Worm (Caenorhabditis elegans) whole organism, L1 larva: ENCODE measurements around the gene F54E7.6.

Experiments
- C04F5.9 ChIP-seq: sonication (generic microtip); optimal IDR thresholded peaks from 2 replicates; lab custom pipeline; 2016; ENCODE audit warnings: missing genetic modification characterization, missing compliant biosample characterization
- C34B4.2 ChIP-seq: sonication (generic microtip); optimal IDR thresholded peaks from 2 replicates; lab custom pipeline; 2017; ENCODE audit warnings: mild to moderate bottlenecking, missing genetic modification characterization, missing compliant biosample characterization
- F16B12.6 ChIP-seq: fragments of 150-350 bp; optimal IDR thresholded peaks from 2 replicates; lab custom pipeline; 2014; ENCODE audit warnings: missing biosample characterization, missing genetic modification characterization
- Y116A8C.19 ChIP-seq: sonication (generic microtip); optimal IDR thresholded peaks from 2 replicates; lab custom pipeline; 2016; ENCODE audit warnings: missing compliant biosample characterization, missing genetic modification characterization, borderline replicate concordance
- alr-1 ChIP-seq: fragments of 200-800 bp; sonication (Bioruptor generic); optimal IDR thresholded peaks from 2 replicates; lab custom pipeline; 2018; ENCODE audit warnings: borderline replicate concordance, mild to moderate bottlenecking, missing genetic modification characterization, missing compliant biosample characterization
- aly-2 ChIP-seq: fragments of 150-350 bp; optimal IDR thresholded peaks from 2 replicates; lab custom pipeline; 2014; ENCODE audit warnings: missing biosample characterization, missing genetic modification characterization
- ama-1 ChIP-seq: fragments of 150-350 bp; optimal IDR thresholded peaks from 2 replicates; lab custom pipeline; 2014
- blmp-1 ChIP-seq: fragments of 150-350 bp; optimal IDR thresholded peaks from 2 replicates; lab custom pipeline; 2014; ENCODE audit warnings: missing biosample characterization, missing genetic modification characterization
- ceh-8 ChIP-seq: fragments of 200-800 bp; sonication (Bioruptor generic); optimal IDR thresholded peaks from 2 replicates; lab custom pipeline; 2018; ENCODE audit warnings: mild to moderate bottlenecking, missing genetic modification characterization, moderate library complexity, missing compliant biosample characterization
- ceh-82 ChIP-seq, 3 experiments: fragments of 150-350 bp in 1 of 3; sonication (generic microtip) in 2 of 3; optimal IDR thresholded peaks; 2 replicates each; lab custom pipeline; 2014 to 2017; ENCODE audit warnings: missing biosample characterization in 3 of 3, missing genetic modification characterization in 3 of 3
- ceh-88 ChIP-seq: fragments of 200-800 bp; sonication (Bioruptor generic); IDR thresholded peaks from 2 replicates; pipeline ENCODE4 v1.3.6; 2022; ENCODE audit warnings: missing genetic modification characterization, missing compliant biosample characterization
- dpl-1 ChIP-seq, 3 experiments: fragments of 150-350 bp in 2 of 3; sonication (generic microtip) in 1 of 3; optimal IDR thresholded peaks; 2 replicates each; lab custom pipeline; 2014 to 2017; ENCODE audit warnings: missing biosample characterization in 3 of 3, missing genetic modification characterization in 3 of 3, missing genetic modification reagents in 3 of 3
- dsc-1 ChIP-seq: sonication (generic microtip); optimal IDR thresholded peaks from 2 replicates; lab custom pipeline; 2016; ENCODE audit warnings: mild to moderate bottlenecking, missing genetic modification characterization, missing compliant biosample characterization
- efl-3 ChIP-seq: fragments of 200-800 bp; sonication (Bioruptor generic); optimal IDR thresholded peaks from 2 replicates; lab custom pipeline; 2018; ENCODE audit warnings: mild to moderate bottlenecking, missing genetic modification characterization, missing compliant biosample characterization
- elt-2 ChIP-seq: sonication (generic microtip); optimal IDR thresholded peaks from 2 replicates; lab custom pipeline; 2016; ENCODE audit warnings: missing genetic modification characterization, mild to moderate bottlenecking, inconsistent platforms, missing compliant biosample characterization, missing genetic modification reagents
- elt-3 ChIP-seq, 6 experiments: fragments of 150-350 bp in 1 of 6; sonication (generic microtip); optimal IDR thresholded peaks; 2 replicates each; lab custom pipeline; 2017 to 2018; ENCODE audit warnings: missing biosample characterization in 6 of 6, missing genetic modification characterization in 6 of 6, inconsistent platforms in 1 of 6
- ets-5 ChIP-seq: fragments of 200-800 bp; sonication (Bioruptor generic); IDR thresholded peaks from 2 replicates; pipeline ENCODE4 v1.3.6; 2022; ENCODE audit warnings: missing genetic modification characterization, missing compliant biosample characterization
- fkh-4 ChIP-seq: sonication (generic microtip); optimal IDR thresholded peaks from 2 replicates; lab custom pipeline; 2016; ENCODE audit warnings: missing compliant biosample characterization, missing genetic modification characterization, borderline replicate concordance
- fkh-8 ChIP-seq: sonication (generic microtip); optimal IDR thresholded peaks from 2 replicates; lab custom pipeline; 2016; ENCODE audit warnings: mild to moderate bottlenecking, missing genetic modification characterization, missing compliant biosample characterization
- hlh-17 ChIP-seq: fragments of 200-800 bp; sonication (Bioruptor generic); optimal IDR thresholded peaks from 2 replicates; lab custom pipeline; 2018; ENCODE audit warnings: missing genetic modification characterization, mild to moderate bottlenecking, missing compliant biosample characterization, moderate library complexity, borderline replicate concordance
- hpl-2 ChIP-seq: fragments of 150-350 bp; optimal IDR thresholded peaks from 2 replicates; lab custom pipeline; 2014; ENCODE audit warnings: missing biosample characterization, missing genetic modification reagents, missing genetic modification characterization
- jun-1 ChIP-seq: fragments of 150-350 bp; optimal IDR thresholded peaks from 2 replicates; lab custom pipeline; 2014; ENCODE audit warnings: missing biosample characterization, missing genetic modification reagents, missing genetic modification characterization
- lin-14 ChIP-seq: fragments of 200-800 bp; sonication (Bioruptor generic); optimal IDR thresholded peaks from 2 replicates; lab custom pipeline; 2018; ENCODE audit warnings: mild to moderate bottlenecking, missing genetic modification characterization, moderate library complexity, missing compliant biosample characterization
- lin-39 ChIP-seq: fragments of 150-350 bp; optimal IDR thresholded peaks from 2 replicates; lab custom pipeline; 2014; ENCODE audit warnings: missing biosample characterization, missing genetic modification reagents, missing genetic modification characterization
- lir-3 ChIP-seq: sonication (generic microtip); optimal IDR thresholded peaks from 2 replicates; lab custom pipeline; 2016; ENCODE audit warnings: mild to moderate bottlenecking, missing genetic modification characterization, moderate library complexity, missing compliant biosample characterization; ENCODE audit not compliant: poor library complexity
- lsy-2 ChIP-seq, 2 experiments: fragments of 150-350 bp; optimal IDR thresholded peaks; 2 replicates each; lab custom pipeline; 2014; ENCODE audit warnings: missing biosample characterization in 2 of 2, missing genetic modification characterization in 2 of 2
- mab-9 ChIP-seq: fragments of 200-800 bp; sonication (Bioruptor generic); IDR thresholded peaks from 2 replicates; pipeline ENCODE4 v1.3.6; 2022; ENCODE audit warnings: missing genetic modification reagents, missing genetic modification characterization, missing compliant biosample characterization
- mdl-1 ChIP-seq, 2 experiments: fragments of 150-350 bp; optimal IDR thresholded peaks; 2 replicates each; lab custom pipeline; 2014 to 2017; ENCODE audit warnings: missing biosample characterization in 2 of 2, missing genetic modification characterization in 2 of 2, inconsistent platforms in 1 of 2
- mef-2 ChIP-seq: fragments of 150-350 bp; optimal IDR thresholded peaks from 2 replicates; lab custom pipeline; 2014; ENCODE audit warnings: missing biosample characterization, missing genetic modification characterization
- mep-1 ChIP-seq: fragments of 150-350 bp; optimal IDR thresholded peaks from 2 replicates; lab custom pipeline; 2014; ENCODE audit warnings: missing biosample characterization, missing genetic modification characterization
- nhr-12 ChIP-seq: sonication (generic microtip); optimal IDR thresholded peaks from 2 replicates; lab custom pipeline; 2017; ENCODE audit warnings: missing biosample characterization, missing genetic modification characterization
- nhr-237 ChIP-seq: fragments of 150-350 bp; optimal IDR thresholded peaks from 2 replicates; lab custom pipeline; 2014; ENCODE audit warnings: missing biosample characterization, missing genetic modification characterization
- nhr-71 ChIP-seq: sonication (generic microtip); optimal IDR thresholded peaks from 2 replicates; lab custom pipeline; 2016; ENCODE audit warnings: mild to moderate bottlenecking, missing genetic modification characterization, moderate library complexity, missing compliant biosample characterization
- nhr-77 ChIP-seq: fragments of 150-350 bp; optimal IDR thresholded peaks from 2 replicates; lab custom pipeline; 2014; ENCODE audit warnings: missing biosample characterization, missing genetic modification characterization
- nhr-84 ChIP-seq: sonication (generic microtip); optimal IDR thresholded peaks from 2 replicates; lab custom pipeline; 2017; ENCODE audit warnings: missing biosample characterization, missing genetic modification characterization
- nhr-90 ChIP-seq: sonication (generic microtip); optimal IDR thresholded peaks from 2 replicates; lab custom pipeline; 2016; ENCODE audit warnings: mild to moderate bottlenecking, missing genetic modification characterization, missing compliant biosample characterization; ENCODE audit not compliant: poor library complexity
- pag-3 ChIP-seq: sonication (generic microtip); optimal IDR thresholded peaks from 2 replicates; lab custom pipeline; 2017; ENCODE audit warnings: missing genetic modification characterization, mild to moderate bottlenecking, missing compliant biosample characterization, antibody characterized with exemption, borderline replicate concordance; ENCODE audit not compliant: insufficient read depth
- pax-3 ChIP-seq: fragments of 200-800 bp; sonication (Bioruptor generic); optimal IDR thresholded peaks from 2 replicates; lab custom pipeline; 2018; ENCODE audit warnings: mild to moderate bottlenecking, missing genetic modification characterization, moderate library complexity, missing compliant biosample characterization
- rnt-1 ChIP-seq: sonication (generic microtip); optimal IDR thresholded peaks from 2 replicates; lab custom pipeline; 2016; ENCODE audit warnings: mild to moderate bottlenecking, missing genetic modification characterization, moderate library complexity, missing compliant biosample characterization
- skn-1 ChIP-seq: fragments of 150-350 bp; optimal IDR thresholded peaks from 2 replicates; lab custom pipeline; 2014; ENCODE audit warnings: missing biosample characterization, missing genetic modification characterization
- snu-23 ChIP-seq: sonication (generic microtip); optimal IDR thresholded peaks from 2 replicates; lab custom pipeline; 2016; ENCODE audit warnings: missing genetic modification characterization, missing compliant biosample characterization
- sptf-1 ChIP-seq: fragments of 150-350 bp; optimal IDR thresholded peaks from 2 replicates; lab custom pipeline; 2014; ENCODE audit warnings: missing biosample characterization, missing genetic modification characterization
- swsn-7 ChIP-seq: sonication (generic microtip); optimal IDR thresholded peaks from 2 replicates; lab custom pipeline; 2016; ENCODE audit warnings: missing genetic modification characterization, missing compliant biosample characterization
- tbx-2 ChIP-seq: sonication (generic microtip); optimal IDR thresholded peaks from 2 replicates; lab custom pipeline; 2016; ENCODE audit warnings: missing genetic modification characterization, missing compliant biosample characterization
- tlp-1 ChIP-seq: fragments of 150-350 bp; optimal IDR thresholded peaks from 2 replicates; lab custom pipeline; 2014; ENCODE audit warnings: missing biosample characterization, missing genetic modification characterization
- unc-130 ChIP-seq: fragments of 150-350 bp; optimal IDR thresholded peaks from 2 replicates; lab custom pipeline; 2017; ENCODE audit warnings: missing biosample characterization, missing genetic modification characterization, inconsistent platforms
- unc-30 ChIP-seq: sonication (generic microtip); optimal IDR thresholded peaks from 2 replicates; lab custom pipeline; 2017; ENCODE audit warnings: missing biosample characterization, missing genetic modification characterization
- unc-98 ChIP-seq: fragments of 200-800 bp; sonication (Bioruptor generic); IDR thresholded peaks from 2 replicates; pipeline ENCODE4 v1.3.6; 2022; ENCODE audit warnings: missing genetic modification characterization, missing compliant biosample characterization
- vab-15 ChIP-seq: sonication (generic microtip); optimal IDR thresholded peaks from 2 replicates; lab custom pipeline; 2017; ENCODE audit warnings: missing genotype, mild to moderate bottlenecking, missing genetic modification characterization, missing compliant biosample characterization
- xbp-1 ChIP-seq: sonication (generic microtip); optimal IDR thresholded peaks from 2 replicates; lab custom pipeline; 2016; ENCODE audit warnings: missing genetic modification characterization, missing compliant biosample characterization
- zag-1 ChIP-seq: fragments of 150-350 bp; optimal IDR thresholded peaks from 2 replicates; lab custom pipeline; 2014; ENCODE audit warnings: missing biosample characterization, missing genetic modification characterization
- ztf-4 ChIP-seq: fragments of 150-350 bp; optimal IDR thresholded peaks from 2 replicates; lab custom pipeline; 2014; ENCODE audit warnings: missing biosample characterization, missing genetic modification characterization

F54E7.6 gene

DNA sequence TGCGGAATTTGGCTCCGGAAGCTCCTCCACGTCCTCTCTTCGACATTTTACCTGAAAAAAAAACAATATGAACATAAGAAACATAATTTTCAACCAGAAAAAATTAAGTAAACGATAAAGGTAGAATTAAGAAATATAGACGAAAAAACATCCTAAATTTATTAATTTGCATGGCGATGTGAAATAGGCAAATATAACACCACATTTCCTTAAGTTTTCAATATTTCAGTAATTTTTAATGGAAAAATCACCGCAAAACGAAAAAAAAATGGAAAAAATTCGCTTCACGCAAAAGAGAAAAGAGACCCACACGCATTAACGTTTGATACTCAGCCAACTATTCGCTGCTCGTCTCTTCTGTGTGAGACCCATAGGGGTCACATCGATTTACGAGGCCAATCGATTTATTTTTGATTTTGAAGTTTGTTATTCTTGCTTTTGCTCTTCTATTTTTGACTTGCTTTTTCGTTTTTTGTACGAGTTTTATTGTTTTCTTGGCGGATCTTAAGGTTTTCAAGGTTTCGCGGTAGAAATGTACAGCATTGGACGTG lies 45.3 kb upstream of the F54E7.6 start, which contains the start of gene rpl-23:
Gene rpl-23 (minus strand): TSS at position 51 of the 551 bp plus-strand sequence.
- peak; percentile 86 to 88 (median 88) for TF ChIP-seq dpl-1 (GFP tag; optimal IDR thresholded peaks at IDR 0.05; lab: Kevin White, UChicago)
- TF ChIP-seq pag-3: no peak
- TF ChIP-seq snu-23 (GFP tag; lab: Kevin White, UChicago): peak; percentile 97
- TF ChIP-seq tbx-2 (tag; lab: Kevin White, UChicago): peak; percentile 90
- TF ChIP-seq tlp-1: no peak
- no peak for TF ChIP-seq unc-98 (GFP tag; lab: Robert Waterston, UW)
- TF ChIP-seq elt-3 (tag; optimal IDR thresholded peaks at IDR 0.05; lab: Kevin White, UChicago): peak in 5 of 6 experiments; percentile 45 to 97 (median 83)
- peak in 1 of 2 experiments; percentile 83 for TF ChIP-seq mdl-1 (tag; optimal IDR thresholded peaks at IDR 0.05; lab: Kevin White, UChicago)
- no peak for TF ChIP-seq ets-5 (GFP tag; lab: Robert Waterston, UW)
- peak; percentile 82 for TF ChIP-seq hpl-2 (GFP tag; lab: Kevin White, UChicago)
- TF ChIP-seq fkh-8 (tag; lab: Kevin White, UChicago): peak; percentile 91
- TF ChIP-seq C04F5.9 (tag; lab: Kevin White, UChicago): peak; percentile 47
- peak; percentile 95 for TF ChIP-seq mep-1
- no peak for TF ChIP-seq sptf-1 (tag; lab: Kevin White, UChicago)
- TF ChIP-seq skn-1 (tag; lab: Kevin White, UChicago): peak; percentile 97
- peak; percentile 43 for TF ChIP-seq fkh-4 (tag; lab: Kevin White, UChicago)
- peak; percentile 91 for TF ChIP-seq blmp-1
- TF ChIP-seq nhr-237 (tag; lab: Kevin White, UChicago): peak; percentile 82
- peak; percentile 88 for TF ChIP-seq swsn-7 (tag; lab: Kevin White, UChicago)
- peak; percentile 90 for TF ChIP-seq rnt-1 (tag; lab: Kevin White, UChicago)
- no peak for TF ChIP-seq mab-9 (GFP tag; lab: Robert Waterston, UW)
- TF ChIP-seq nhr-90: peak; percentile 82
- TF ChIP-seq ama-1 (lab: Kevin White, UChicago): peak; percentile 85
- peak; percentile 26 for TF ChIP-seq elt-2
- peak; percentile 36 for TF ChIP-seq zag-1 (tag; lab: Kevin White, UChicago)
- peak; percentile 80 for TF ChIP-seq lir-3
- TF ChIP-seq vab-15 (tag; lab: Kevin White, UChicago): peak; percentile 81
- peak; percentile 92 for TF ChIP-seq xbp-1
- TF ChIP-seq unc-130 (tag; lab: Kevin White, UChicago): peak; percentile 85
- TF ChIP-seq nhr-12 (tag; lab: Kevin White, UChicago): no peak
- no peak for TF ChIP-seq unc-30
- TF ChIP-seq nhr-77 (tag; lab: Kevin White, UChicago): peak; percentile 90
- peak; percentile 90 for TF ChIP-seq jun-1 (tag; lab: Kevin White, UChicago)
- peak; percentile 91 to 97 (median 96) for TF ChIP-seq ceh-82 (tag; optimal IDR thresholded peaks at IDR 0.05; lab: Kevin White, UChicago)
- peak; percentile 72 for TF ChIP-seq aly-2 (tag; lab: Kevin White, UChicago)
- peak; percentile 94 to 97 for TF ChIP-seq lsy-2 (tag; optimal IDR thresholded peaks at IDR 0.05; lab: Kevin White, UChicago)
- peak; percentile 93 for TF ChIP-seq lin-14 (GFP tag; lab: Kevin White, UChicago)
- peak; percentile 78 for TF ChIP-seq lin-39 (tag; lab: Kevin White, UChicago)
- TF ChIP-seq mef-2 (tag; lab: Kevin White, UChicago): peak; percentile 27
- no peak for TF ChIP-seq alr-1 (tag; lab: Kevin White, UChicago)
- peak; percentile 79 for TF ChIP-seq ztf-4 (tag; lab: Kevin White, UChicago)
- TF ChIP-seq dsc-1 (tag; lab: Kevin White, UChicago): peak; percentile 73
- peak; percentile 80 for TF ChIP-seq pax-3 (tag; lab: Kevin White, UChicago)
- peak; percentile 94 for TF ChIP-seq nhr-71 (tag; lab: Kevin White, UChicago)
- peak; percentile 47 for TF ChIP-seq nhr-84 (tag; lab: Kevin White, UChicago)
- no peak for TF ChIP-seq hlh-17 (GFP tag; lab: Kevin White, UChicago)
- TF ChIP-seq C34B4.2: no peak
- peak; percentile 71 for TF ChIP-seq ceh-88 (GFP tag; lab: Robert Waterston, UW)
- TF ChIP-seq F16B12.6 (tag; lab: Kevin White, UChicago): peak; percentile 62
- TF ChIP-seq Y116A8C.19 (tag; lab: Kevin White, UChicago): no peak
- TF ChIP-seq efl-3 (GFP tag; lab: Kevin White, UChicago): no peak
- peak; percentile 15 for TF ChIP-seq ceh-8 (GFP tag; lab: Kevin White, UChicago)
